Fruit fly (Drosophila melanogaster): Measurements from ENCODE around the gene puc.

puc gene

dm6 chr3R:8126316-8127150 lies 21.4 kb downstream of the puc start, which contains the start of the genes CG9667 and Arl8:
Gene CG9667 (minus strand): TSS chr3R:8126357.
Gene Arl8 (plus strand): TSS chr3R:8126605.
- no peak for TF ChIP-seq cnc (optimal IDR thresholded peaks at IDR 0.05)
- no peak for TF ChIP-seq toe (GFP tag; optimal IDR thresholded peaks at IDR 0.05)
- TF ChIP-seq CG11617 (GFP tag; optimal IDR thresholded peaks at IDR 0.05), result peak; percentile 28
- TF ChIP-seq CG5204 (GFP tag; optimal IDR thresholded peaks at IDR 0.05), result no peak
- TF ChIP-seq kay (GFP tag; ENCODE audit: borderline replicate concordance), result peak; percentile 31
- TF ChIP-seq Crg-1 (GFP tag; optimal IDR thresholded peaks at IDR 0.05), result no peak
- TF ChIP-seq Mnt (GFP tag; optimal IDR thresholded peaks at IDR 0.05), result peak; percentile 22
- TF ChIP-seq tj (GFP tag; optimal IDR thresholded peaks at IDR 0.05), result no peak
- TF ChIP-seq CG33017 (tag; optimal IDR thresholded peaks at IDR 0.05), result peak; percentile 67
- no peak for TF ChIP-seq Hr96 (GFP tag; optimal IDR thresholded peaks at IDR 0.05)
- peak; percentile 31 for TF ChIP-seq ovo (GFP tag; optimal IDR thresholded peaks at IDR 0.05)
- TF ChIP-seq pad (GFP tag; optimal IDR thresholded peaks at IDR 0.05), result peak; percentile 29
- peak; percentile 66 for TF ChIP-seq CG7101 (tag; optimal IDR thresholded peaks at IDR 0.05)
- TF ChIP-seq Clk (GFP tag; optimal IDR thresholded peaks at IDR 0.05), result no peak
- no peak for TF ChIP-seq CG12768 (GFP tag; optimal IDR thresholded peaks at IDR 0.05)
- TF ChIP-seq CG14711 (tag; optimal IDR thresholded peaks at IDR 0.05), result peak; percentile 50
- TF ChIP-seq cic (GFP tag; optimal IDR thresholded peaks at IDR 0.05), result peak; percentile 48
- peak; percentile 31 for TF ChIP-seq CG7045 (GFP tag; optimal IDR thresholded peaks at IDR 0.05)
- TF ChIP-seq bab1 (GFP tag; optimal IDR thresholded peaks at IDR 0.05), result peak; percentile 34
- TF ChIP-seq CG1620 (GFP tag; optimal IDR thresholded peaks at IDR 0.05), result peak; percentile 26

- TF ChIP-seq kay (GFP tag; ENCODE audit: borderline replicate concordance) (peak; percentile 90), cic (GFP tag; optimal IDR thresholded peaks at IDR 0.05) (peak; percentile 15), CG1620 (GFP tag; optimal IDR thresholded peaks at IDR 0.05) (no peak)
These were observed 22.1 kb downstream of the puc start for dm6 chr3R:8127151-8127690.

dm6 chr3R:8132398-8132797 lies 27.3 kb downstream of the puc start:
- TF ChIP-seq cnc (optimal IDR thresholded peaks at IDR 0.05) (no peak), CG12768 (GFP tag; optimal IDR thresholded peaks at IDR 0.05) (no peak), Hr96 (GFP tag; optimal IDR thresholded peaks at IDR 0.05) (no peak), CG14711 (tag; optimal IDR thresholded peaks at IDR 0.05) (no peak), pad (GFP tag; optimal IDR thresholded peaks at IDR 0.05) (no peak), cic (GFP tag; optimal IDR thresholded peaks at IDR 0.05) (no peak), bab1 (GFP tag; optimal IDR thresholded peaks at IDR 0.05) (no peak)

- TF ChIP-seq tj (GFP tag; optimal IDR thresholded peaks at IDR 0.05) (no peak), Mnt (GFP tag; optimal IDR thresholded peaks at IDR 0.05) (no peak), CG5204 (GFP tag; optimal IDR thresholded peaks at IDR 0.05) (no peak), pad (GFP tag; optimal IDR thresholded peaks at IDR 0.05) (no peak)
These were observed 29.4 kb downstream of the puc start for dm6 chr3R:8134544-8134943.

dm6 chr3R:8138095-8138494 lies 33.0 kb downstream of the puc start:
- TF ChIP-seq pad (GFP tag; optimal IDR thresholded peaks at IDR 0.05), result no peak
- peak; percentile 3 for TF ChIP-seq tj (GFP tag; optimal IDR thresholded peaks at IDR 0.05)
- no peak for TF ChIP-seq Mnt (GFP tag; optimal IDR thresholded peaks at IDR 0.05)
- TF ChIP-seq kay (GFP tag; ENCODE audit: borderline replicate concordance), result no peak
- no peak for TF ChIP-seq Clk (GFP tag; optimal IDR thresholded peaks at IDR 0.05)
- no peak for TF ChIP-seq CG33017 (tag; optimal IDR thresholded peaks at IDR 0.05)
- no peak for TF ChIP-seq ovo (GFP tag; optimal IDR thresholded peaks at IDR 0.05)
- no peak for TF ChIP-seq cnc (optimal IDR thresholded peaks at IDR 0.05)

dm6 chr3R:8139326-8139725 lies 34.2 kb downstream of the puc start:
- TF ChIP-seq bab1 (GFP tag; optimal IDR thresholded peaks at IDR 0.05), result peak; percentile 44
- TF ChIP-seq cnc (optimal IDR thresholded peaks at IDR 0.05), result no peak

dm6 chr3R:8139854-8140402 lies 34.8 kb downstream of the puc start:
- TF ChIP-seq Clk (GFP tag; optimal IDR thresholded peaks at IDR 0.05) (no peak), ovo (GFP tag; optimal IDR thresholded peaks at IDR 0.05) (no peak), Mnt (GFP tag; optimal IDR thresholded peaks at IDR 0.05) (no peak), bab1 (GFP tag; optimal IDR thresholded peaks at IDR 0.05) (no peak), pad (GFP tag; optimal IDR thresholded peaks at IDR 0.05) (no peak), tj (GFP tag; optimal IDR thresholded peaks at IDR 0.05) (no peak), toe (GFP tag; optimal IDR thresholded peaks at IDR 0.05) (no peak), CG11617 (GFP tag; optimal IDR thresholded peaks at IDR 0.05) (no peak), cnc (optimal IDR thresholded peaks at IDR 0.05) (no peak), CG1620 (GFP tag; optimal IDR thresholded peaks at IDR 0.05) (no peak), CG12768 (GFP tag; optimal IDR thresholded peaks at IDR 0.05) (no peak), CG7045 (GFP tag; optimal IDR thresholded peaks at IDR 0.05) (no peak), Hr96 (GFP tag; optimal IDR thresholded peaks at IDR 0.05) (no peak), cic (GFP tag; optimal IDR thresholded peaks at IDR 0.05) (no peak), Crg-1 (GFP tag; optimal IDR thresholded peaks at IDR 0.05) (no peak), CG7101 (tag; optimal IDR thresholded peaks at IDR 0.05) (no peak), kay (GFP tag; ENCODE audit: borderline replicate concordance) (no peak), CG5204 (GFP tag; optimal IDR thresholded peaks at IDR 0.05) (no peak), CG33017 (tag; optimal IDR thresholded peaks at IDR 0.05) (no peak), CG14711 (tag; optimal IDR thresholded peaks at IDR 0.05) (no peak)
